Fruit fly (Drosophila melanogaster): ENCODE measurements around the gene CG17917.

CG17917 gene

DNA sequence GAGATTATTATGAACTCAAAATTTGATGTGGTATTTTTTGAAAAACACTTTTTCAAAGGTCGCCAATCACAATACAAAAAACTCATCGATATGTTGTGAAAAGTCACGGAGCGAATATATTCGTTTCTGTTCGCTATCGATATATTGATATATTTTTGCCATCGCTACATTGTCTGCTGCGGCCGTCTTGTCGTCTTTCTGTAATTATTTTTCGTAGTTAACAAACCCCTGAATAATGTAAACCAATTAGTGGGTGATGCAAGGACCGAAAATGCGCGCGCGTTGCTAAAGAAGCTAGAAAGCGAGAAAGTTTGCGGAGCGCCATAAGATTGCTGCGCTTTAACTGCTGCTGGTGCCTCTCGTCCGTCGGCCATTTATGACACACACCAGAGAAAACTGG lies 9.0 kb downstream of the CG17917 start, which contains the start of gene Pak (continued):
- TF ChIP-seq onecut (GFP tag; IDR thresholded peaks at IDR 0.05) (no peak), CG11398 (GFP tag; optimal IDR thresholded peaks at IDR 0.05) (no peak), fd96Cb (tag; optimal IDR thresholded peaks at IDR 0.05) (no peak), CG9932 (GFP tag; IDR thresholded peaks at IDR 0.05) (peak; percentile 46; the same call in 1 of the 2 replicates), eve (GFP tag; optimal IDR thresholded peaks at IDR 0.05) (no peak), CG32772 (GFP tag; IDR thresholded peaks at IDR 0.05) (no peak), Abd-B (GFP tag; optimal IDR thresholded peaks at IDR 0.05) (peak; percentile 12), CG13894 (tag; optimal IDR thresholded peaks at IDR 0.05) (no peak), her (GFP tag; optimal IDR thresholded peaks at IDR 0.05) (no peak), CG17385 (GFP tag; optimal IDR thresholded peaks at IDR 0.05) (no peak), CG9609 (GFP tag; optimal IDR thresholded peaks at IDR 0.05) (no peak), CG3281 (GFP tag; optimal IDR thresholded peaks at IDR 0.05) (no peak), CG2712 (tag; optimal IDR thresholded peaks at IDR 0.05) (peak; percentile 36), bsh (GFP tag; optimal IDR thresholded peaks at IDR 0.05) (no peak), Dip2 (GFP tag; IDR thresholded peaks at IDR 0.05) (no peak), CG10274 (GFP tag; optimal IDR thresholded peaks at IDR 0.05) (no peak), gcm (GFP tag; optimal IDR thresholded peaks at IDR 0.05) (no peak), NK7.1 (GFP tag; optimal IDR thresholded peaks at IDR 0.05) (no peak), kay (GFP tag; optimal IDR thresholded peaks at IDR 0.05) (no peak), CG8089 (GFP tag; optimal IDR thresholded peaks at IDR 0.05) (no peak), jumu (GFP tag; optimal IDR thresholded peaks at IDR 0.05) (peak; percentile 1), en (GFP tag; optimal IDR thresholded peaks at IDR 0.05) (no peak), CG12219 (GFP tag; optimal IDR thresholded peaks at IDR 0.05) (no peak), CG3995 (GFP tag; optimal IDR thresholded peaks at IDR 0.05) (peak; percentile 98), pnt (GFP tag; optimal IDR thresholded peaks at IDR 0.05) (no peak), psq (GFP tag; optimal IDR thresholded peaks at IDR 0.05) (no peak), CG10366 (GFP tag; IDR thresholded peaks at IDR 0.05) (no peak), unc-4 (GFP tag; IDR thresholded peaks at IDR 0.05; ENCODE audit: partially characterized antibody) (peak; percentile 94), ap (GFP tag; IDR thresholded peaks at IDR 0.05) (no peak), Dref (GFP tag; IDR thresholded peaks at IDR 0.05) (peak; percentile 93), CG18619 (GFP tag; optimal IDR thresholded peaks at IDR 0.05) (no peak), amos (GFP tag; IDR thresholded peaks at IDR 0.05; ENCODE audit: partially characterized antibody) (peak; percentile 97), insv (GFP tag; optimal IDR thresholded peaks at IDR 0.05) (no peak), Adf1 (GFP tag; IDR thresholded peaks at IDR 0.05) (peak; percentile 39; the same call in 1 of the 2 replicates), CG16863 (GFP tag; optimal IDR thresholded peaks at IDR 0.05) (no peak), nerfin-2 (GFP tag; IDR thresholded peaks at IDR 0.05; ENCODE audit: partially characterized antibody) (peak; percentile 82), CG16815 (GFP tag; optimal IDR thresholded peaks at IDR 0.05) (no peak), cato (GFP tag; optimal IDR thresholded peaks at IDR 0.05; ENCODE audit: borderline replicate concordance) (no peak)

DNA sequence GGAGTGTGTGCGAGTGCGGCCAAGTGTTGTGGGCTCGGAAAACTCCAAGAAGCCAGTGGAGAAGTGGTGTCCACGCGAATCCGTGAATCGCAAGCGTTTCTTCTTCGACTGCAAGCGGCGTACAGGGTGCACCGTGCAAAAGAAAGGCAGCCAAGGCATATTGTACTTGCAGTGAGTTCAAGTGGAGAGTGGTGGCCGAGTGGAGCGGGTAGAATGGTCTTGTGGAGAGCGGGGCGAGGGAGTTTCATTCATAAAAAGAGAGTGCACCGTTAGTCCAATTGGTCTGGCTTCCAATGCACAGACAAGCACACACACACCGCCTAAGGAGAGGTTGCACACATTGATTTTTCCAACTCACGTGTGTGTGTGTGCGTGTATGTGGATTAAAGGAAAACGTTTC lies 9.4 kb downstream of the CG17917 start:
- peak; percentile 4 for TF ChIP-seq D (optimal IDR thresholded peaks at IDR 0.05)
- TF ChIP-seq D (GFP tag; optimal IDR thresholded peaks at IDR 0.05), result no peak
- no peak for TF ChIP-seq aop (GFP tag; IDR thresholded peaks at IDR 0.05)
- TF ChIP-seq zfh1 (GFP tag; IDR thresholded peaks at IDR 0.05), result no peak
- peak; percentile 27 for TF ChIP-seq Med (GFP tag)
- TF ChIP-seq CG17359 (tag; optimal IDR thresholded peaks at IDR 0.05), result no peak
- peak; percentile 23; the same call in 1 of the 2 replicates for TF ChIP-seq Drgx (GFP tag; IDR thresholded peaks at IDR 0.05)
- no peak for TF ChIP-seq CG4854 (GFP tag; optimal IDR thresholded peaks at IDR 0.05)
- peak; percentile 13; the same call in 1 of the 2 replicates for TF ChIP-seq MBD-R2 (GFP tag; IDR thresholded peaks at IDR 0.05)
- no peak for TF ChIP-seq ems (GFP tag; optimal IDR thresholded peaks at IDR 0.05)
- TF ChIP-seq nom (GFP tag; optimal IDR thresholded peaks at IDR 0.05), result peak; percentile 35
- peak; percentile 22 for TF ChIP-seq CG9437 (GFP tag; optimal IDR thresholded peaks at IDR 0.05)
- TF ChIP-seq pros (GFP tag; optimal IDR thresholded peaks at IDR 0.05), result peak; percentile 79
- TF ChIP-seq CG5953 (GFP tag; IDR thresholded peaks at IDR 0.05), result no peak
- TF ChIP-seq MESR4 (GFP tag; optimal IDR thresholded peaks at IDR 0.05), result peak; percentile 51
- TF ChIP-seq sna (GFP tag; IDR thresholded peaks at IDR 0.05; ENCODE audit: partially characterized antibody), result no peak
